Worm (Caenorhabditis elegans) whole organism, young adult: ENCODE measurements around the gene abhd-14.

Source experiments
- B0035.1 ChIP-seq: sonication (generic microtip); optimal IDR thresholded peaks from 2 replicates; lab custom pipeline; 2016; ENCODE audit warnings: missing genetic modification characterization, mild to moderate bottlenecking, missing compliant biosample characterization, missing genotype, missing genetic modification reagents
- C06A6.2 ChIP-seq: fragments of 200-800 bp; sonication (Bioruptor generic); conservative IDR thresholded peaks from 2 replicates; pipeline ENCODE4 v1.3.6; 2022; ENCODE audit warnings: missing genetic modification characterization, missing compliant biosample characterization
- F33H1.4 ChIP-seq: fragments of 200-800 bp; sonication (Bioruptor generic); IDR thresholded peaks from 2 replicates; pipeline ENCODE4 v1.3.6; 2022; ENCODE audit warnings: missing genetic modification reagents, missing genetic modification characterization, missing compliant biosample characterization
- T07F8.4 ChIP-seq: sonication (generic microtip); optimal IDR thresholded peaks from 2 replicates; lab custom pipeline; 2016; ENCODE audit warnings: mild to moderate bottlenecking, missing genetic modification characterization, moderate library complexity, missing compliant biosample characterization
- Y53F4B.3 ChIP-seq: fragments of 200-800 bp; sonication (Bioruptor generic); IDR thresholded peaks from 2 replicates; pipeline ENCODE4 v1.3.6; 2022; ENCODE audit warnings: missing genetic modification reagents, missing genetic modification characterization, missing compliant biosample characterization
- Y53G8AR.9 ChIP-seq: fragments of 200-800 bp; sonication (Bioruptor generic); conservative IDR thresholded peaks from 2 replicates; pipeline ENCODE4 v1.3.6; 2022; ENCODE audit warnings: missing genetic modification reagents, missing genetic modification characterization, missing compliant biosample characterization
- Y79H2A.3 ChIP-seq: fragments of 200-800 bp; sonication (Bioruptor generic); conservative IDR thresholded peaks from 2 replicates; pipeline ENCODE4 v1.3.6; 2022; ENCODE audit warnings: missing genetic modification reagents, missing genetic modification characterization, missing compliant biosample characterization
- ZK185.1 ChIP-seq: sonication (generic microtip); optimal IDR thresholded peaks from 2 replicates; lab custom pipeline; 2016; ENCODE audit warnings: mild to moderate bottlenecking, missing genetic modification characterization, missing compliant biosample characterization; ENCODE audit not compliant: poor library complexity, severe bottlenecking
- akir-1 ChIP-seq: fragments of 200-800 bp; sonication (Bioruptor generic); optimal IDR thresholded peaks from 2 replicates; lab custom pipeline; 2018; ENCODE audit warnings: mild to moderate bottlenecking, missing genetic modification characterization, moderate library complexity, missing compliant biosample characterization
- aptf-3 ChIP-seq: fragments of 200-800 bp; sonication (Bioruptor generic); IDR thresholded peaks from 2 replicates; pipeline ENCODE4 v1.3.6; 2022; ENCODE audit warnings: missing genetic modification characterization, missing compliant biosample characterization
- atf-7 ChIP-seq: sonication (generic microtip); optimal IDR thresholded peaks from 2 replicates; lab custom pipeline; 2017; ENCODE audit warnings: mild to moderate bottlenecking, missing genetic modification characterization, missing compliant biosample characterization
- attf-3 ChIP-seq: fragments of 200-800 bp; sonication (Bioruptor generic); conservative IDR thresholded peaks from 2 replicates; pipeline ENCODE4 v1.3.6; 2022; ENCODE audit warnings: missing genetic modification reagents, missing genetic modification characterization, missing compliant biosample characterization
- attf-6 ChIP-seq: fragments of 200-800 bp; sonication (Bioruptor generic); IDR thresholded peaks from 2 replicates; pipeline ENCODE4 v1.3.6; 2022; ENCODE audit warnings: missing genetic modification reagents, missing genetic modification characterization, missing compliant biosample characterization
- bed-1 ChIP-seq: fragments of 200-800 bp; sonication (Bioruptor generic); IDR thresholded peaks from 2 replicates; pipeline ENCODE4 v1.3.6; 2022; ENCODE audit warnings: missing genetic modification reagents, missing genetic modification characterization, missing compliant biosample characterization
- ceh-40 ChIP-seq: fragments of 200-800 bp; sonication (Bioruptor generic); IDR thresholded peaks from 2 replicates; pipeline ENCODE4 v1.3.6; 2022; ENCODE audit warnings: missing genetic modification characterization, missing compliant biosample characterization
- ceh-91 ChIP-seq: fragments of 200-800 bp; sonication (Bioruptor generic); IDR thresholded peaks from 2 replicates; pipeline ENCODE4 v1.3.6; 2022; ENCODE audit warnings: missing genetic modification reagents, missing genetic modification characterization, missing compliant biosample characterization
- chd-7 ChIP-seq: sonication (generic microtip); optimal IDR thresholded peaks from 2 replicates; lab custom pipeline; 2016; ENCODE audit warnings: mild to moderate bottlenecking, missing genetic modification characterization, moderate library complexity, missing compliant biosample characterization
- egl-44 ChIP-seq: fragments of 200-800 bp; sonication (Bioruptor generic); IDR thresholded peaks from 2 replicates; pipeline ENCODE4 v1.3.6; 2022; ENCODE audit warnings: missing genetic modification reagents, missing genetic modification characterization, missing compliant biosample characterization
- egrh-3 ChIP-seq: fragments of 200-800 bp; sonication (Bioruptor generic); IDR thresholded peaks from 2 replicates; pipeline ENCODE4 v1.3.6; 2022; ENCODE audit warnings: missing genetic modification reagents, missing genetic modification characterization, missing compliant biosample characterization
- fkh-3 ChIP-seq: sonication (generic microtip); optimal IDR thresholded peaks from 2 replicates; lab custom pipeline; 2016; ENCODE audit warnings: mild to moderate bottlenecking, missing genetic modification characterization, missing compliant biosample characterization
- gei-17 ChIP-seq: fragments of 200-800 bp; sonication (Bioruptor generic); optimal IDR thresholded peaks from 2 replicates; lab custom pipeline; 2018; ENCODE audit warnings: mild to moderate bottlenecking, missing genetic modification characterization, missing compliant biosample characterization
- hlh-12 ChIP-seq: sonication (generic microtip); optimal IDR thresholded peaks from 2 replicates; lab custom pipeline; 2016; ENCODE audit warnings: missing genetic modification characterization, missing compliant biosample characterization
- hmg-20 ChIP-seq: fragments of 200-800 bp; sonication (Bioruptor generic); IDR thresholded peaks from 2 replicates; pipeline ENCODE4 v1.3.6; 2022; ENCODE audit warnings: missing genetic modification reagents, missing genetic modification characterization, missing compliant biosample characterization
- hsf-1 ChIP-seq: fragments of 200-800 bp; sonication (Bioruptor generic); IDR thresholded peaks from 2 replicates; pipeline ENCODE4 v1.3.6; 2022; ENCODE audit warnings: missing genetic modification reagents, missing genetic modification characterization, missing compliant biosample characterization
- lag-1 ChIP-seq: fragments of 200-800 bp; sonication (Bioruptor generic); IDR thresholded peaks from 2 replicates; pipeline ENCODE4 v1.3.6; 2022; ENCODE audit warnings: missing genetic modification reagents, missing genetic modification characterization, missing compliant biosample characterization
- let-526 ChIP-seq: fragments of 200-800 bp; sonication (Bioruptor generic); IDR thresholded peaks from 2 replicates; pipeline ENCODE4 v1.3.6; 2022; ENCODE audit warnings: missing genetic modification reagents, missing genetic modification characterization, missing compliant biosample characterization
- lin-40 ChIP-seq: sonication (generic microtip); optimal IDR thresholded peaks from 2 replicates; lab custom pipeline; 2016; ENCODE audit warnings: missing genetic modification characterization, mild to moderate bottlenecking, missing compliant biosample characterization, missing genotype, missing genetic modification reagents
- lin-54 ChIP-seq: fragments of 200-800 bp; sonication (Bioruptor generic); optimal IDR thresholded peaks from 2 replicates; lab custom pipeline; 2018; ENCODE audit warnings: mild to moderate bottlenecking, missing genetic modification characterization, missing compliant biosample characterization
- lsl-1 ChIP-seq: fragments of 200-800 bp; sonication (Bioruptor generic); optimal IDR thresholded peaks from 2 replicates; lab custom pipeline; 2018; ENCODE audit warnings: mild to moderate bottlenecking, missing genetic modification characterization, moderate library complexity, missing compliant biosample characterization
- lsy-27 ChIP-seq: sonication (generic microtip); optimal IDR thresholded peaks from 2 replicates; lab custom pipeline; 2017; ENCODE audit warnings: missing genetic modification characterization, mild to moderate bottlenecking, missing compliant biosample characterization, antibody characterized with exemption, missing genotype, borderline replicate concordance; ENCODE audit not compliant: insufficient read depth
- madf-3 ChIP-seq: fragments of 200-800 bp; sonication (Bioruptor generic); IDR thresholded peaks from 2 replicates; pipeline ENCODE4 v1.3.6; 2022; ENCODE audit warnings: missing genetic modification reagents, missing genetic modification characterization, missing compliant biosample characterization
- madf-6 ChIP-seq: fragments of 200-800 bp; sonication (Bioruptor generic); IDR thresholded peaks from 2 replicates; pipeline ENCODE4 v1.3.6; 2022; ENCODE audit warnings: missing genetic modification reagents, missing genetic modification characterization, missing compliant biosample characterization
- madf-8 ChIP-seq: fragments of 200-800 bp; sonication (Bioruptor generic); conservative IDR thresholded peaks from 2 replicates; pipeline ENCODE4 v1.3.6; 2022; ENCODE audit warnings: missing genetic modification reagents, missing genetic modification characterization, missing compliant biosample characterization
- mcd-1 ChIP-seq: fragments of 200-800 bp; sonication (Bioruptor generic); IDR thresholded peaks from 2 replicates; pipeline ENCODE4 v1.3.6; 2022; ENCODE audit warnings: missing genetic modification reagents, missing genetic modification characterization, missing compliant biosample characterization
- nhr-80 ChIP-seq: sonication (generic microtip); optimal IDR thresholded peaks from 2 replicates; lab custom pipeline; 2016; ENCODE audit warnings: missing genetic modification characterization, missing compliant biosample characterization
- sdz-38 ChIP-seq: sonication (generic microtip); optimal IDR thresholded peaks from 2 replicates; lab custom pipeline; 2016; ENCODE audit warnings: missing genotype, missing genetic modification characterization, missing compliant biosample characterization
- tlf-1 ChIP-seq: fragments of 200-800 bp; sonication (Bioruptor generic); optimal IDR thresholded peaks from 2 replicates; lab custom pipeline; 2018; ENCODE audit warnings: mild to moderate bottlenecking, missing genetic modification characterization, missing compliant biosample characterization
- xnd-1 ChIP-seq: sonication (generic microtip); optimal IDR thresholded peaks from 2 replicates; lab custom pipeline; 2016; ENCODE audit warnings: missing genotype, missing genetic modification reagents, missing genetic modification characterization, missing compliant biosample characterization
- zfh-2 ChIP-seq: fragments of 200-800 bp; sonication (Bioruptor generic); conservative IDR thresholded peaks from 2 replicates; pipeline ENCODE4 v1.3.6; 2022; ENCODE audit warnings: missing genetic modification reagents, missing genetic modification characterization, missing compliant biosample characterization
- zim-3 ChIP-seq: sonication (generic microtip); optimal IDR thresholded peaks from 2 replicates; lab custom pipeline; 2017; ENCODE audit warnings: mild to moderate bottlenecking, missing genetic modification characterization, moderate library complexity, missing compliant biosample characterization
- ztf-26 ChIP-seq: sonication (generic microtip); optimal IDR thresholded peaks from 2 replicates; lab custom pipeline; 2017; ENCODE audit warnings: missing genetic modification characterization, missing compliant biosample characterization
- ztf-28 ChIP-seq: fragments of 200-800 bp; sonication (Bioruptor generic); IDR thresholded peaks from 2 replicates; pipeline ENCODE4 v1.3.6; 2022; ENCODE audit warnings: missing genetic modification reagents, missing genetic modification characterization, missing compliant biosample characterization
- ztf-6 ChIP-seq: fragments of 200-800 bp; sonication (Bioruptor generic); IDR thresholded peaks from 2 replicates; pipeline ENCODE4 v1.3.6; 2022; ENCODE audit warnings: missing genetic modification reagents, missing genetic modification characterization, missing compliant biosample characterization

Gene abhd-14

ce11 chrIV:1053989-1054388 lies 24.1 kb upstream of the abhd-14 start:
- no peak for TF ChIP-seq lsy-27
- no peak for TF ChIP-seq ZK185.1
- TF ChIP-seq ztf-6 (GFP tag; lab: Robert Waterston, UW): no peak
- no peak for TF ChIP-seq madf-8 (GFP tag; lab: Robert Waterston, UW)
- TF ChIP-seq hsf-1 (GFP tag; lab: Robert Waterston, UW): no peak
- peak; percentile 77; the same call in 1 of the 2 replicates for TF ChIP-seq egrh-3 (GFP tag; lab: Robert Waterston, UW)
- peak; percentile 85 for TF ChIP-seq zfh-2 (GFP tag; lab: Robert Waterston, UW)
- no peak for TF ChIP-seq madf-6 (GFP tag; lab: Robert Waterston, UW)
- no peak for TF ChIP-seq Y53G8AR.9 (GFP tag; lab: Robert Waterston, UW)
- TF ChIP-seq lin-54 (GFP tag; lab: Kevin White, UChicago): no peak
- no peak for TF ChIP-seq fkh-3 (tag; lab: Kevin White, UChicago)
- TF ChIP-seq, all 124 proteins: peak for 2

DNA sequence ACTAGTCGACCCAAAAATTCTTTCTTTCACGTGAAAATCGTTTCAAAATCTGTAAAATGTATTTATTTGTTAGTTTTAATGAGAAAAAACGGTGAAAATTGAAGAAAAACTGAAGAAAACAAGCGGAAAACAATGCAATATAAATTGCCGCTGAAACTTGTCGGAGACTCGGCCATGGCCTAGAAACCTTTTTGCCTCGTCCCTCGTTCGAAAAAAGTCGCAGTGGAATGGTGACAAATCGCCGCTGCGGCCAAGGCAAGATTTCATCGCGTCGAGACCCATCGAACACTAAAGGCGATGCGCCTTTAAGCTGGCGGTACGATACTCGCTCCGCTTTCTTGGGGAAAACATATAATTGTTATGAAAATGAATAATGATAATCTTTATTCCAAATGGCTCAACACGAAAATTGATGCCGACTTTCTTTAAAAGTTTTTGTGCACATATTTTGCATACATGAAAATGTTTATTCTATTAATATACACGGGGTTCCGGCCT lies 21.8 kb upstream of the abhd-14 start, which contains the start of gene Y55F3AM.21:
Gene Y55F3AM.21, minus strand, starts transcription at position 51 of the 498 bp plus-strand sequence.
- TF ChIP-seq attf-3 (GFP tag; lab: Robert Waterston, UW) (0 out of 2 replicates have a peak, but pooled peaks have one; percentile 24), xnd-1 (tag; lab: Kevin White, UChicago) (peak; percentile 61), madf-6 (GFP tag; lab: Robert Waterston, UW) (peak; percentile 64), F33H1.4 (GFP tag; lab: Robert Waterston, UW) (peak; percentile 75), lsl-1 (GFP tag; lab: Kevin White, UChicago) (peak; percentile 40)

DNA sequence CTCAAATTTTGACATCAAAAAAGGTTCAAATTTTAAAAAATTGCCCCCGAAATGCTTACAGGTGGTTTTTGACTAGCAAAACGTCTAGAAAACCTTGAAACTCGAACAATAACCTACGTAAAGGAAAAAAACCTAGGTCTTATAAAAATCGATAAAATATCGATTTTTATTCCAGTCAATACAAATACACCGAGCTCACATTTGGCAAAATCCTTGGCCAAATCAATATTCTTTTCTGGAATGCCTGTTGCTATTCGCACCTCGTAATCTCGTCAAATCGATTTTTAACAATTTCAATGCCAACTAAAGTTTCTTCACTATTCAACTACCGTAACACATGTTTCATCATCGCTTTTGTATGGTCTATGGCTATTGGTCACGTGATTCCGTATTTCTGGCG lies 17.2 kb upstream of the abhd-14 start:
- TF ChIP-seq hlh-12 (no peak), gei-17 (GFP tag; lab: Kevin White, UChicago) (no peak), Y79H2A.3 (GFP tag; lab: Robert Waterston, UW) (no peak), zfh-2 (GFP tag; lab: Robert Waterston, UW) (no peak), hmg-20 (GFP tag; lab: Robert Waterston, UW) (no peak), ztf-26 (tag; lab: Kevin White, UChicago) (no peak), madf-3 (GFP tag; lab: Robert Waterston, UW) (no peak), attf-3 (GFP tag; lab: Robert Waterston, UW) (no peak), aptf-3 (GFP tag; lab: Robert Waterston, UW) (no peak), egl-44 (GFP tag; lab: Robert Waterston, UW) (no peak), C06A6.2 (GFP tag; lab: Robert Waterston, UW) (no peak), ceh-91 (GFP tag; lab: Robert Waterston, UW) (no peak), mcd-1 (GFP tag; lab: Robert Waterston, UW) (no peak), B0035.1 (no peak), akir-1 (GFP tag; lab: Kevin White, UChicago) (no peak), lsl-1 (GFP tag; lab: Kevin White, UChicago) (no peak), sdz-38 (no peak), bed-1 (GFP tag; lab: Robert Waterston, UW) (no peak)

ce11 chrIV:1045683-1046082 lies 15.8 kb upstream of the abhd-14 start, which contains the start of gene srx-12:
Gene srx-12, plus strand, starts transcription at chrIV:1045983.
- no peak for TF ChIP-seq attf-3 (GFP tag; lab: Robert Waterston, UW)
- TF ChIP-seq tlf-1: no peak
- no peak for TF ChIP-seq let-526 (GFP tag; lab: Robert Waterston, UW)
- TF ChIP-seq lin-40: no peak
- TF ChIP-seq Y53F4B.3: no peak
- TF ChIP-seq ceh-40 (GFP tag; lab: Robert Waterston, UW): no peak
- no peak for TF ChIP-seq T07F8.4 (tag; lab: Kevin White, UChicago)
- TF ChIP-seq lag-1 (GFP tag; lab: Robert Waterston, UW): no peak
- TF ChIP-seq zim-3 (tag; lab: Kevin White, UChicago): no peak
- no peak for TF ChIP-seq fkh-3 (tag; lab: Kevin White, UChicago)
- no peak for TF ChIP-seq ztf-28 (GFP tag; lab: Robert Waterston, UW)
- no peak for TF ChIP-seq F33H1.4 (GFP tag; lab: Robert Waterston, UW)
- TF ChIP-seq attf-6 (GFP tag; lab: Robert Waterston, UW): no peak
- TF ChIP-seq atf-7 (tag; lab: Kevin White, UChicago): no peak
- TF ChIP-seq nhr-80 (tag; lab: Kevin White, UChicago): no peak
- no peak for TF ChIP-seq ZK185.1
- TF ChIP-seq aptf-3 (GFP tag; lab: Robert Waterston, UW): no peak
- no peak for TF ChIP-seq chd-7 (tag; lab: Kevin White, UChicago)
